Worm (Caenorhabditis elegans): Measurements from ENCODE around the gene ptr-20.

DNA sequence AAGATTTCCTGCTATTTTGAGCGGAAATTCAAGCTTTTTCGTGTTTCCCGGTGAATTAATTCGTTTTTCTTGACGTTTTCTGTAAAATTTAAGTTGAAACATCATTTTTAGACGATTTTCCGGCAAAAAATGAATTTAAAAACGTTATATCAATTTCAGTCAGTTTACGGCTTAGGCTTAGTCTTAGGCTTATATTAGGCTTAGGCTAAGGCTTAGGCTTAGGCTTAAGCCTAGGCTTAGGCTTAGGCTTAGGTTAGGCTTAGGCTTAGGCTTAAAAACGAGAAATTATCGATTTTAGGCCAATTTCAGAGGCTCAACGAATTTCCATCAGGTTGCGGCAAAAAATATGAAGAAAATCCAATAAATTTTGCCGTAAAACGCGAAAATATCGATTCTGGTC is 50.9 kb downstream of the ptr-20 start:
- TF ChIP-seq T26A5.8 (tag; optimal IDR thresholded peaks at IDR 0.05) (no peak), ccch-3 (GFP tag; optimal IDR thresholded peaks at IDR 0.05) (no peak), akir-1 (GFP tag; optimal IDR thresholded peaks at IDR 0.05) (no peak), nhr-120 (GFP tag; IDR thresholded peaks at IDR 0.05) (no peak), dpff-1 (tag; optimal IDR thresholded peaks at IDR 0.05) (no peak), hsf-1 (GFP tag; IDR thresholded peaks at IDR 0.05) (no peak), T07F8.4 (tag; optimal IDR thresholded peaks at IDR 0.05) (no peak), ztf-28 (GFP tag; IDR thresholded peaks at IDR 0.05) (no peak), snpc-4 (GFP tag; optimal IDR thresholded peaks at IDR 0.05) (no peak), snpc-4 (tag; optimal IDR thresholded peaks at IDR 0.05) (no peak)
